Worm (Caenorhabditis elegans): ENCODE data around the gene K08D12.4.

K08D12.4 gene

ce11 chrIV:1691651-1692050 is 15.4 kb upstream of the K08D12.4 start:
- no peak for TF ChIP-seq flt-1 (GFP tag; IDR thresholded peaks at IDR 0.05)
- no peak for TF ChIP-seq ztf-23 (GFP tag; IDR thresholded peaks at IDR 0.05)
- TF ChIP-seq med-1 (GFP tag; optimal IDR thresholded peaks at IDR 0.05; ENCODE audit: insufficient read depth) = no peak
- TF ChIP-seq tab-1 (GFP tag; IDR thresholded peaks at IDR 0.05) = no peak
- no peak for TF ChIP-seq ref-1 (GFP tag; conservative IDR thresholded peaks at IDR 0.05)
- no peak for TF ChIP-seq ztf-29 (GFP tag; IDR thresholded peaks at IDR 0.05)
- no peak for TF ChIP-seq cog-1 (tag; optimal IDR thresholded peaks at IDR 0.05)
- TF ChIP-seq klf-2 (GFP tag; conservative IDR thresholded peaks at IDR 0.05) = no peak
- TF ChIP-seq T22C8.4 (GFP tag; IDR thresholded peaks at IDR 0.05) = no peak

- no peak for TF ChIP-seq med-1 (GFP tag; optimal IDR thresholded peaks at IDR 0.05; ENCODE audit: insufficient read depth)
- TF ChIP-seq klf-2 (GFP tag; conservative IDR thresholded peaks at IDR 0.05) = no peak
- TF ChIP-seq flt-1 (GFP tag; IDR thresholded peaks at IDR 0.05) = no peak
- no peak for TF ChIP-seq T22C8.4 (GFP tag; IDR thresholded peaks at IDR 0.05)
- no peak for TF ChIP-seq tab-1 (GFP tag; IDR thresholded peaks at IDR 0.05)
- no peak for TF ChIP-seq cog-1 (tag; optimal IDR thresholded peaks at IDR 0.05)
- no peak for TF ChIP-seq ztf-29 (GFP tag; IDR thresholded peaks at IDR 0.05)
- no peak for TF ChIP-seq ref-1 (GFP tag; conservative IDR thresholded peaks at IDR 0.05)
- TF ChIP-seq ztf-23 (GFP tag; IDR thresholded peaks at IDR 0.05) = no peak
Observed at ce11 chrIV:1699599-1699998, 7.5 kb upstream of the K08D12.4 start, which contains the start of gene bus-2. Gene bus-2 (plus strand): TSS chrIV:1699899.

ce11 chrIV:1707960-1708359 is 864 bp downstream of the K08D12.4 start:
- TF ChIP-seq flt-1 (GFP tag; IDR thresholded peaks at IDR 0.05) (no peak), ref-1 (GFP tag; conservative IDR thresholded peaks at IDR 0.05) (no peak), klf-2 (GFP tag; conservative IDR thresholded peaks at IDR 0.05) (no peak), T22C8.4 (GFP tag; IDR thresholded peaks at IDR 0.05) (no peak), ztf-29 (GFP tag; IDR thresholded peaks at IDR 0.05) (no peak), ztf-23 (GFP tag; IDR thresholded peaks at IDR 0.05) (no peak), med-1 (GFP tag; optimal IDR thresholded peaks at IDR 0.05; ENCODE audit: insufficient read depth) (no peak)

- TF ChIP-seq ref-1 (GFP tag; conservative IDR thresholded peaks at IDR 0.05) (no peak), med-1 (GFP tag; optimal IDR thresholded peaks at IDR 0.05; ENCODE audit: insufficient read depth) (no peak), klf-2 (GFP tag; conservative IDR thresholded peaks at IDR 0.05) (no peak), flt-1 (GFP tag; IDR thresholded peaks at IDR 0.05) (no peak), ztf-23 (GFP tag; IDR thresholded peaks at IDR 0.05) (no peak), cog-1 (tag; optimal IDR thresholded peaks at IDR 0.05) (no peak), T22C8.4 (GFP tag; IDR thresholded peaks at IDR 0.05) (no peak), ztf-29 (GFP tag; IDR thresholded peaks at IDR 0.05) (no peak), tab-1 (GFP tag; IDR thresholded peaks at IDR 0.05) (no peak)
Observed at ce11 chrIV:1708426-1708826, 1.3 kb downstream of the K08D12.4 start.

- TF ChIP-seq tab-1 (GFP tag; IDR thresholded peaks at IDR 0.05) (no peak), ztf-29 (GFP tag; IDR thresholded peaks at IDR 0.05) (no peak), klf-2 (GFP tag; conservative IDR thresholded peaks at IDR 0.05) (no peak), ref-1 (GFP tag; conservative IDR thresholded peaks at IDR 0.05) (no peak), med-1 (GFP tag; optimal IDR thresholded peaks at IDR 0.05; ENCODE audit: insufficient read depth) (no peak), flt-1 (GFP tag; IDR thresholded peaks at IDR 0.05) (no peak), ztf-23 (GFP tag; IDR thresholded peaks at IDR 0.05) (no peak), cog-1 (tag; optimal IDR thresholded peaks at IDR 0.05) (no peak), T22C8.4 (GFP tag; IDR thresholded peaks at IDR 0.05) (no peak)
Observed at ce11 chrIV:1709002-1709401, 1.9 kb downstream of the K08D12.4 start.

- TF ChIP-seq klf-2 (GFP tag; conservative IDR thresholded peaks at IDR 0.05) (no peak), ztf-23 (GFP tag; IDR thresholded peaks at IDR 0.05) (0 out of 2 replicates have a peak, but pooled peaks have one; percentile 24), flt-1 (GFP tag; IDR thresholded peaks at IDR 0.05) (no peak), ztf-29 (GFP tag; IDR thresholded peaks at IDR 0.05) (no peak), ref-1 (GFP tag; conservative IDR thresholded peaks at IDR 0.05) (no peak), cog-1 (tag; optimal IDR thresholded peaks at IDR 0.05) (no peak)
Observed at ce11 chrIV:1709695-1710315, 2.7 kb downstream of the K08D12.4 start, which contains the start of the genes pbs-1 and K08D12.3. Gene pbs-1 (minus strand): TSS chrIV:1709745. Gene K08D12.3 (plus strand): TSS chrIV:1710265.

ce11 chrIV:1710535-1710934 is 3.4 kb downstream of the K08D12.4 start:
- no peak for TF ChIP-seq ztf-23 (GFP tag; IDR thresholded peaks at IDR 0.05)
- TF ChIP-seq flt-1 (GFP tag; IDR thresholded peaks at IDR 0.05) = 0 out of 2 replicates have a peak, but pooled peaks have one; percentile 28

- TF ChIP-seq T22C8.4 (GFP tag; IDR thresholded peaks at IDR 0.05) (no peak), klf-2 (GFP tag; conservative IDR thresholded peaks at IDR 0.05) (0 out of 2 replicates have a peak, but pooled peaks have one; percentile 26)
Observed at ce11 chrIV:1711029-1711489, 4.0 kb downstream of the K08D12.4 start, which contains the start of gene rpi-2. Gene rpi-2 (plus strand): TSS chrIV:1711262.

ce11 chrIV:1713618-1714017 is 6.5 kb downstream of the K08D12.4 start:
- TF ChIP-seq klf-2 (GFP tag; conservative IDR thresholded peaks at IDR 0.05) = no peak
- no peak for TF ChIP-seq flt-1 (GFP tag; IDR thresholded peaks at IDR 0.05)
- no peak for TF ChIP-seq tab-1 (GFP tag; IDR thresholded peaks at IDR 0.05)
- no peak for TF ChIP-seq cog-1 (tag; optimal IDR thresholded peaks at IDR 0.05)
- no peak for TF ChIP-seq ztf-23 (GFP tag; IDR thresholded peaks at IDR 0.05)
- TF ChIP-seq med-1 (GFP tag; optimal IDR thresholded peaks at IDR 0.05; ENCODE audit: insufficient read depth) = no peak
- TF ChIP-seq ref-1 (GFP tag; conservative IDR thresholded peaks at IDR 0.05) = no peak
- no peak for TF ChIP-seq T22C8.4 (GFP tag; IDR thresholded peaks at IDR 0.05)
- no peak for TF ChIP-seq ztf-29 (GFP tag; IDR thresholded peaks at IDR 0.05)

- TF ChIP-seq T22C8.4 (GFP tag; IDR thresholded peaks at IDR 0.05) = no peak
- no peak for TF ChIP-seq ztf-29 (GFP tag; IDR thresholded peaks at IDR 0.05)
- no peak for TF ChIP-seq med-1 (GFP tag; optimal IDR thresholded peaks at IDR 0.05; ENCODE audit: insufficient read depth)
Observed at ce11 chrIV:1715705-1716104, 8.6 kb downstream of the K08D12.4 start.

Measured in whole organism, midembryonic.